Worm (Caenorhabditis elegans): Measurements from ENCODE around the gene T01B7.13.
A peak's percentile ranks its signal among the peaks of the same experiment; 100 is the strongest.

T01B7.13 gene

ce11 chrII:8738244-8738643 lies 23.0 kb downstream of the T01B7.13 start:
- TF ChIP-seq D2030.7 (GFP tag; IDR thresholded peaks at IDR 0.05) (no peak), unc-130 (GFP tag; optimal IDR thresholded peaks at IDR 0.05) (no peak), F49E8.2 (tag; optimal IDR thresholded peaks at IDR 0.05; ENCODE audit: insufficient read depth) (no peak), nfya-2 (GFP tag; IDR thresholded peaks at IDR 0.05) (no peak), ztf-28 (GFP tag; IDR thresholded peaks at IDR 0.05) (no peak), snpc-1.1 (tag; optimal IDR thresholded peaks at IDR 0.05; ENCODE audit: insufficient read depth) (no peak), lin-40 (tag; optimal IDR thresholded peaks at IDR 0.05) (no peak), ZK185.1 (tag; optimal IDR thresholded peaks at IDR 0.05; ENCODE audit: poor library complexity, severe bottlenecking) (no peak), Y53G8AR.9 (GFP tag; conservative IDR thresholded peaks at IDR 0.05) (no peak), efl-1 (GFP tag; optimal IDR thresholded peaks at IDR 0.05) (no peak), ama-1 (optimal IDR thresholded peaks at IDR 0.05) (no peak), ama-1 (GFP tag; optimal IDR thresholded peaks at IDR 0.05) (no peak), F23B12.7 (tag; optimal IDR thresholded peaks at IDR 0.05; ENCODE audit: insufficient read depth) (no peak), aptf-2 (GFP tag; conservative IDR thresholded peaks at IDR 0.05) (no peak), rec-8 (tag; optimal IDR thresholded peaks at IDR 0.05) (no peak), ztf-3 (GFP tag; optimal IDR thresholded peaks at IDR 0.05) (no peak), snpc-4 (GFP tag; optimal IDR thresholded peaks at IDR 0.05) (no peak), snpc-4 (tag; optimal IDR thresholded peaks at IDR 0.05) (no peak)

- TF ChIP-seq unc-62 (GFP tag; optimal IDR thresholded peaks at IDR 0.05) (peak; percentile 14), egl-44 (GFP tag; IDR thresholded peaks at IDR 0.05) (no peak)
Measured at ce11 chrII:8738955-8739354, 23.8 kb downstream of the T01B7.13 start.

- TF ChIP-seq mxl-1 (tag; optimal IDR thresholded peaks at IDR 0.05) (no peak), F37B4.10 (GFP tag; IDR thresholded peaks at IDR 0.05) (no peak), lag-1 (GFP tag; IDR thresholded peaks at IDR 0.05) (no peak), T26A5.8 (tag; optimal IDR thresholded peaks at IDR 0.05) (no peak), B0261.1 (tag; optimal IDR thresholded peaks at IDR 0.05) (no peak), ztf-3 (GFP tag; optimal IDR thresholded peaks at IDR 0.05) (no peak), B0035.1 (tag; optimal IDR thresholded peaks at IDR 0.05) (no peak), ztf-22 (GFP tag; optimal IDR thresholded peaks at IDR 0.05) (peak; percentile 50), sdz-38 (tag; optimal IDR thresholded peaks at IDR 0.05) (no peak), nfyb-1 (GFP tag; IDR thresholded peaks at IDR 0.05) (peak; percentile 21; the same call in 1 of the 2 replicates), sea-2 (GFP tag; IDR thresholded peaks at IDR 0.05) (no peak), ceh-79 (tag; optimal IDR thresholded peaks at IDR 0.05) (no peak), ceh-100 (GFP tag; IDR thresholded peaks at IDR 0.05) (no peak), let-607 (tag; optimal IDR thresholded peaks at IDR 0.05) (peak in 1 of 2 experiments; percentile 3), F33H1.4 (GFP tag; IDR thresholded peaks at IDR 0.05) (no peak), ztf-28 (GFP tag; IDR thresholded peaks at IDR 0.05) (no peak), Y53F4B.3 (GFP tag; IDR thresholded peaks at IDR 0.05) (no peak), F23B12.7 (tag; optimal IDR thresholded peaks at IDR 0.05; ENCODE audit: insufficient read depth) (no peak), hmg-20 (GFP tag; IDR thresholded peaks at IDR 0.05) (no peak), Y67H2A.10 (GFP tag; conservative IDR thresholded peaks at IDR 0.05) (no peak), F49E8.2 (tag; optimal IDR thresholded peaks at IDR 0.05; ENCODE audit: insufficient read depth) (no peak), tlf-1 (GFP tag; optimal IDR thresholded peaks at IDR 0.05) (peak; percentile 28), F39B2.1 (GFP tag; IDR thresholded peaks at IDR 0.05) (no peak), zfh-2 (GFP tag; conservative IDR thresholded peaks at IDR 0.05) (no peak), zim-3 (tag; optimal IDR thresholded peaks at IDR 0.05) (no peak), sptf-2 (GFP tag; optimal IDR thresholded peaks at IDR 0.05) (no peak), unc-62 (GFP tag; optimal IDR thresholded peaks at IDR 0.05) (no peak), repo-1 (tag; optimal IDR thresholded peaks at IDR 0.05) (no peak), fkh-3 (tag; optimal IDR thresholded peaks at IDR 0.05) (no peak), gei-17 (GFP tag; optimal IDR thresholded peaks at IDR 0.05) (no peak), D2030.7 (GFP tag; IDR thresholded peaks at IDR 0.05) (no peak)
Measured at ce11 chrII:8740326-8740949, 25.2 kb downstream of the T01B7.13 start.

Data from whole organism, young adult.